Worm (Caenorhabditis elegans) whole organism, mixed stage, embryonic: ENCODE results near the gene jmjd-1.2.

Experiments used
- blmp-1 ChIP-seq: fragments of 150-350 bp; optimal IDR thresholded peaks from 2 replicates; lab custom pipeline; 2014; ENCODE audit warnings: missing biosample characterization, missing genetic modification characterization
- ceh-39 ChIP-seq: fragments of 150-350 bp; optimal IDR thresholded peaks from 2 replicates; lab custom pipeline; 2014; ENCODE audit warnings: missing biosample characterization, missing genetic modification characterization
- ceh-43 ChIP-seq: fragments of 200-800 bp; sonication (Bioruptor generic); optimal IDR thresholded peaks from 2 replicates; lab custom pipeline; 2018; ENCODE audit warnings: mild to moderate bottlenecking, missing genetic modification characterization, moderate library complexity, missing compliant biosample characterization
- ceh-83 ChIP-seq: fragments of 200-800 bp; sonication (Bioruptor generic); optimal IDR thresholded peaks from 2 replicates; lab custom pipeline; 2018; ENCODE audit warnings: mild to moderate bottlenecking, missing genetic modification characterization, missing compliant biosample characterization
- ces-1 ChIP-seq: fragments of 150-350 bp; optimal IDR thresholded peaks from 2 replicates; lab custom pipeline; 2014; ENCODE audit warnings: missing biosample characterization, missing genetic modification reagents, missing genetic modification characterization
- cnd-1 ChIP-seq: fragments of 200-800 bp; sonication (Bioruptor generic); optimal IDR thresholded peaks from 2 replicates; lab custom pipeline; 2018; ENCODE audit warnings: mild to moderate bottlenecking, missing genetic modification characterization, missing compliant biosample characterization
- drap-1 ChIP-seq: fragments of 200-800 bp; sonication (Bioruptor generic); optimal IDR thresholded peaks from 3 replicates; lab custom pipeline; 2018; ENCODE audit warnings: mild to moderate bottlenecking, missing genetic modification characterization, missing compliant biosample characterization
- elt-3 ChIP-seq: fragments of 150-350 bp; optimal IDR thresholded peaks from 2 replicates; lab custom pipeline; 2014; ENCODE audit warnings: missing biosample characterization, missing genetic modification characterization
- flh-1 ChIP-seq: fragments of 200-800 bp; sonication (Bioruptor generic); optimal IDR thresholded peaks from 2 replicates; lab custom pipeline; 2018; ENCODE audit warnings: mild to moderate bottlenecking, missing genetic modification characterization, moderate library complexity, missing compliant biosample characterization
- ham-2 ChIP-seq: fragments of 200-800 bp; sonication (Bioruptor generic); optimal IDR thresholded peaks from 2 replicates; lab custom pipeline; 2018; ENCODE audit warnings: mild to moderate bottlenecking, missing genetic modification characterization, missing compliant biosample characterization
- hlh-1 ChIP-seq: fragments of 150-350 bp; optimal IDR thresholded peaks from 2 replicates; lab custom pipeline; 2014; ENCODE audit warnings: missing biosample characterization, missing genetic modification reagents, missing genetic modification characterization
- lin-13 ChIP-seq: fragments of 150-350 bp; optimal IDR thresholded peaks from 2 replicates; lab custom pipeline; 2014; ENCODE audit warnings: missing biosample characterization, missing genetic modification characterization
- lin-32 ChIP-seq: fragments of 200-800 bp; sonication (Bioruptor generic); optimal IDR thresholded peaks from 2 replicates; lab custom pipeline; 2018; ENCODE audit warnings: mild to moderate bottlenecking, missing genetic modification characterization, missing compliant biosample characterization
- mab-5 ChIP-seq: fragments of 150-350 bp; optimal IDR thresholded peaks from 2 replicates; lab custom pipeline; 2014; ENCODE audit warnings: missing biosample characterization, missing genetic modification characterization
- mls-2 ChIP-seq: sonication (generic microtip); optimal IDR thresholded peaks from 2 replicates; lab custom pipeline; 2016; ENCODE audit warnings: mild to moderate bottlenecking, missing genetic modification characterization, moderate library complexity, missing compliant biosample characterization
- nhr-12 ChIP-seq: fragments of 150-350 bp; optimal IDR thresholded peaks from 2 replicates; lab custom pipeline; 2014; ENCODE audit warnings: missing biosample characterization, missing genetic modification characterization
- nhr-2 ChIP-seq: fragments of 150-350 bp; optimal IDR thresholded peaks from 2 replicates; lab custom pipeline; 2014; ENCODE audit warnings: missing biosample characterization, missing genetic modification characterization
- nhr-76 ChIP-seq: sonication (generic microtip); optimal IDR thresholded peaks from 2 replicates; lab custom pipeline; 2017; ENCODE audit warnings: missing biosample characterization, missing genetic modification characterization
- pha-4 ChIP-seq: fragments of 150-350 bp; optimal IDR thresholded peaks from 2 replicates; lab custom pipeline; 2018; ENCODE audit warnings: missing biosample characterization, missing genetic modification reagents, missing genetic modification characterization
- tbx-8 ChIP-seq: fragments of 200-800 bp; sonication (Bioruptor generic); optimal IDR thresholded peaks from 2 replicates; lab custom pipeline; 2018; ENCODE audit warnings: mild to moderate bottlenecking, missing genetic modification characterization, moderate library complexity, missing compliant biosample characterization
- unc-120 ChIP-seq: sonication (generic microtip); optimal IDR thresholded peaks from 2 replicates; lab custom pipeline; 2017; ENCODE audit warnings: missing genetic modification characterization, missing compliant biosample characterization; ENCODE audit not compliant: poor library complexity, severe bottlenecking
- unc-39 ChIP-seq: fragments of 150-350 bp; optimal IDR thresholded peaks from 2 replicates; lab custom pipeline; 2014; ENCODE audit warnings: missing biosample characterization, missing genetic modification characterization
- zip-8 ChIP-seq: fragments of 150-350 bp; optimal IDR thresholded peaks from 2 replicates; lab custom pipeline; 2014; ENCODE audit warnings: missing biosample characterization, missing genetic modification characterization
- ztf-11 ChIP-seq: fragments of 150-350 bp; optimal IDR thresholded peaks from 2 replicates; lab custom pipeline; 2014; ENCODE audit warnings: missing biosample characterization, missing genetic modification characterization

Gene jmjd-1.2

DNA sequence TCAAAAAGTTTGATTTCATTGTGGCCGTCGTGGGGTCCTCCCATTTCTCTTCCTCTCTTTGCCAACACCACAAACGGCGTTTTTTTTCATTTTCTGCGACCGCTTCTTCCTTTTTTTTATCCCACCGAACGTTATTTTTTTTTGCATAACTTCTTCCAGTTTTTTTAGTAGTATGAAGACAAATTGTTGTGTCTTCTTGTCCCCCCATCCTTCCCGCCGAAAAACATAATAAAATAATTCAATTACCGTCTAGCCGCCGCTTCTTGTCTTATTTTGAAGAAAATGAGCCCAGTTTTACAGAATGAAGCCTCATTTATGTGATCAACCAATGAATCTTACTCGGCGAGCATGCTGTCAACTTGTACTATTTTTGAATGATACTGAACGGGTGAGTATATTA, 8.5 kb downstream of the jmjd-1.2 start, which contains the start of gene F29B9.12:
Gene F29B9.12 (plus strand): TSS at position 301 of the 400 bp plus-strand sequence.
- peak; percentile 46 for TF ChIP-seq ces-1 (GFP tag; lab: Kevin White, UChicago)
- TF ChIP-seq ceh-39 (tag; lab: Kevin White, UChicago) = no peak

DNA sequence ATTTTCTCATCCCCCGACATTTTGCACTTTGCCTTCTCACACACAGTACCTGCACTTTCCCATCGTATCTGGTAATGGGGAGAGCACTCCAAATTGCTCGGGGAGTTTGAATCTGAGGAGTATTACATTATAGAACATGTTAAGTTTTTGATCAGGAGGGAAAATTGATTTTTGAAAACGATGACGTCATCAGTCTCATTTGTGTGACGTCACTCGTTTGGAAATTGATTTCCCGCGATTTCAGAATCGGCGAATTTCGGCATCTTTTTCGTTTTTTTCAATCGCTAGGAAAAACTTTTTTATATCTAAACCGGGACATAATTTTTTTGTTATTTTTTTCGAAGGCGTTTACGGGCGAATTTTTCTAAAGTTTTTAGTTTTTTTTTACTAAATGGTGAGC, 12.5 kb downstream of the jmjd-1.2 start:
- TF ChIP-seq unc-39 (tag; lab: Kevin White, UChicago) (no peak), blmp-1 (tag; lab: Kevin White, UChicago) (no peak), ceh-43 (no peak), mls-2 (no peak), ceh-83 (GFP tag; lab: Kevin White, UChicago) (no peak), nhr-76 (tag; lab: Kevin White, UChicago) (no peak), mab-5 (tag; lab: Kevin White, UChicago) (no peak), zip-8 (tag; lab: Kevin White, UChicago) (peak; percentile 100)

DNA sequence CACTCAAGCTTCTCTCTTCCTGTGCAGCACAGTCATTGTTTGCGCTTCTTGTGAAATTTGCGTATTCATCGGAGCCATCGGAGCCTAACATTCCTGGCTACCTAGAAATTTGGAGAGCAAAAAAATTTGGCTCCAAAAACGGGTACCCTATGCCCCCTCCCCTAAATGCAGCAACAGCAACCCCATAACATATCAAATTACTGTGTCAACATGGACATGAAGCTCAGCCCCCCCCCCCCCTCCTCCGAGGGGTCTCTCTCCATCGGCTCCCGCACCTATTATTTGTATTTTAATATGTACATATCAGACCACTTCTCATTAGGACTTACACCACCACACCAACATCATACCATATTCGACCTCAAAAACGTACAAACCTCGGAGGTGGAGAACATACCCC, 13.5 kb downstream of the jmjd-1.2 start:
- TF ChIP-seq drap-1 (GFP tag; lab: Kevin White, UChicago) = no peak
- TF ChIP-seq nhr-2 (tag; lab: Kevin White, UChicago) = no peak
- TF ChIP-seq nhr-12 (tag; lab: Kevin White, UChicago) = no peak
- TF ChIP-seq pha-4 = peak; percentile 83

DNA sequence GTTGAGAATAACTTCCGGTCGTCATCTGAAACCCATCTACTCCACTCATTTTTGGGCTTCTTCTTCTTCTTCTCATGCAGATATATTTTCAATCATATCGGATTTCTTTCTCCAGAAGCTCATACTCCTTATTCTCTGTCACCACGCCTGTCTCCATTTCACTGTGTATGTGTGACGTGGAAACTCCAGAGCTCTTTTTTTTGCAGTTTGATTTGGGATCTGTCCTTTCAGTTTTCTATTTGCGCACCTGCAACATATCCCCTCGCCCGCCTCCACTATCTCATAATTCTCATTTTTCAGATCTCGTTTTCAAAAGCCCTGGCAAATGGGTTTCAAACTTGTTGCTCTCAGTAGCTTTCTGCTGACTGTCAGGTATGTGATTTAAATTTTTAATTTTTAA, 17.9 kb downstream of the jmjd-1.2 start, which contains the start of gene kin-36:
Gene kin-36 (plus strand): TSS at position 301 of the 400 bp plus-strand sequence.
- TF ChIP-seq hlh-1 (tag; lab: Kevin White, UChicago) = no peak
- no peak for TF ChIP-seq ztf-11
- no peak for TF ChIP-seq lin-13
- no peak for TF ChIP-seq unc-120
- no peak for TF ChIP-seq nhr-2 (tag; lab: Kevin White, UChicago)
- TF ChIP-seq, all 35 proteins: peak for 0

DNA sequence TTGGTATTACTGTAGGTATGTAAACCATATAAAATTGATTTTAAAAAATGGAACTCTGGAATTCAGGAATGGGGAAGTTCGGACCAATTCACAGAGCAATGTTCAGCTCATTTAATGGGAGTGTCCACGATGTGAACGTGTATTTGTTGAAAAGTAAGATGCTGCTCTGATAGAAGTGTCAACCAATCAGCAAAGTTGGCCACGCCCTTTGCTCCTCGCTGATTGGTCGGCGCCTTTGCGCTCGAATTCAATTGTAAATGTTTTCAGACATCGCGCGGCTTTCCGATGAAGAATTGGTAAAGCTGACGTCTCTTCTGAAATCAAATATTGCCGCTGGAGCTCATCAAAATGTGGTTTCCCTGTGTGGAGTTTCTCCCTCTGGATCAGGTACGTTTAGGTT, 22.4 kb downstream of the jmjd-1.2 start:
- TF ChIP-seq elt-3 (tag; lab: Kevin White, UChicago) (no peak), ceh-39 (tag; lab: Kevin White, UChicago) (no peak), ces-1 (GFP tag; lab: Kevin White, UChicago) (no peak), cnd-1 (tag; lab: Kevin White, UChicago) (no peak), ham-2 (GFP tag; lab: Kevin White, UChicago) (no peak), ceh-43 (no peak), lin-32 (GFP tag; lab: Kevin White, UChicago) (no peak), drap-1 (GFP tag; lab: Kevin White, UChicago) (no peak), blmp-1 (tag; lab: Kevin White, UChicago) (no peak), mab-5 (tag; lab: Kevin White, UChicago) (no peak)

DNA sequence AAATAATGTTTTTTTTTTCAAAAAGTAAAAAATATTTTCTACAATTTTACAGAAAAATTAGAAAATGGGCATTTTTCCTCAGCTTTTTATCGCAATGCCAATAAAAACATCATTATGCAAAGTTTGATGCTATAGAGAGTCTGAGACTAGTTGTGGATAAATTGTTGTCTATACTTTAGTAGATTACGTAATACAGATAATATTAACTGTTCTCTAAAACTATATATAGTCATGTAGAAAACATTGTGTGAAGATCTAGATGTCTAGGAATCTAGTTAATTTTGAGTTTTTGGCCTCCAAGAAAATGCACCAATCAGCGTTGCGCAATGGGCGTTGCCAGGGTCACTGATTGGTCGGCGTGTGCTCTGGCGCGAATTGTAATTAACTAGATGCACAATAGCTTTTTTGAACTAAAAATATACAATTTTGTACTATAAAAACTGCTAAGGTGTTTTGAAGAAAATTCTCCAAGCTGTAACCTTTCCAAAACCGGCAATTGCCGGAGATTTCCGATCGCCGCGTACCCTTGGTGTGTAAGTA, 25.6 kb downstream of the jmjd-1.2 start:
- TF ChIP-seq flh-1 = no peak
- TF ChIP-seq unc-120 = no peak
- TF ChIP-seq blmp-1 (tag; lab: Kevin White, UChicago) = no peak
- peak; percentile 52 for TF ChIP-seq zip-8 (tag; lab: Kevin White, UChicago)
- TF ChIP-seq tbx-8 (GFP tag; lab: Kevin White, UChicago) = no peak

DNA sequence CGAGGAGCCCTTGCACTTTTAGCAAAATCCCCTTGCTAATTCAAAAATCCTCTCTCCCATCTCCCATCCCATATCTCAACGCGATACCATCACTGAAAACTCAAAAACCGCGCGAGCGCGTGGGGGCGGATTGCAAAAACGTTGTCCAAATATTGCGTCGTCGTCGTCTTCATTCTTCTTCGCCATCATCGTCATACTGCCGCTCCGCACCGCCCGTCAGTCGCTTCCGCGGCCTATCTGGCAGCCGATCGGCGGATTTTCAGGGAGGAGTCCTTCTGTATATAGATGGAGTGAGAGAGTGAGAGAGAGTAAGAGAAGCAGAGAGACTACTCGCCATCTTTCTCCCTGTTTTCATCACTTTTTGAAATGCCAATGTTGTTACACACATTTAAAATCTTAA, 26.1 kb downstream of the jmjd-1.2 start:
- no peak for TF ChIP-seq nhr-76 (tag; lab: Kevin White, UChicago)
- peak; percentile 29 for TF ChIP-seq ham-2 (GFP tag; lab: Kevin White, UChicago)

DNA sequence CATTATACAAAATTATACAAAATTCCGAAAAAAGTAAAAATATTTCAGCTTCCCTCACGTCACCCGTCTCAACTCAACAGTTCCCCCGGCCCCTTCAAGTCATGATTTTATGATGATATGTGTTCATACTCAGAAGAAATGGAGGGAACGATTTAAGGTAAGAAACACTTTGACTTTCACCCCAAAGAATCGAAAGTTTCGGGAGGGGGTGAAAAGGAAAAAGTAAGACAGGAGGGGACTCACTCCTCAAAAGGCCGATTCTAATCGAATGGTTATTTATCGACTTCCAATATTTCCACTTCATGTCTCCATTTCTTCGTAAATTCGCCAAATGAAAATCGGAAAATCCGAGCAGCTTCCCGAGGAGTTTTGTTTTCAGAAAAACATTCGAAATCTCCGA, 27.4 kb downstream of the jmjd-1.2 start, which contains the start of gene bus-4:
Gene bus-4 (plus strand): TSS at position 49 of the 400 bp plus-strand sequence.
- peak; percentile 11 for TF ChIP-seq blmp-1 (tag; lab: Kevin White, UChicago)
- TF ChIP-seq zip-8 (tag; lab: Kevin White, UChicago) = no peak
